Worm (Caenorhabditis elegans): Measurements from ENCODE around the gene mec-14.

ce11 chrIII:7140228-7140710 lies 52.5 kb downstream of the mec-14 start:
- TF ChIP-seq nhr-11 (tag; optimal IDR thresholded peaks at IDR 0.05) (no peak), mdt-29 (GFP tag; IDR thresholded peaks at IDR 0.05) (peak; percentile 80), nhr-102 (tag; optimal IDR thresholded peaks at IDR 0.05) (peak; percentile 57), hif-1 (tag; optimal IDR thresholded peaks at IDR 0.05) (no peak), R02D3.7 (tag; optimal IDR thresholded peaks at IDR 0.05) (no peak), dpl-1 (GFP tag; optimal IDR thresholded peaks at IDR 0.05) (peak; percentile 12), zfp-3 (GFP tag; conservative IDR thresholded peaks at IDR 0.05) (no peak), pha-4 (GFP tag; IDR thresholded peaks at IDR 0.05) (no peak), pha-4 (tag; optimal IDR thresholded peaks at IDR 0.05) (no peak)

Measured in whole organism, L4 larva.